Worm (Caenorhabditis elegans): Measurements from ENCODE around the gene tpan-1.
A peak's percentile ranks its signal among the peaks of the same experiment; 100 is the strongest.

tpan-1 gene

ce11 chrV:20782188-20782587 lies 7.1 kb upstream of the tpan-1 start (continued):
- no peak for TF ChIP-seq nhr-12 (tag; optimal IDR thresholded peaks at IDR 0.05)
- peak; percentile 14 for TF ChIP-seq fos-1 (tag; optimal IDR thresholded peaks at IDR 0.05)
- TF ChIP-seq peb-1 (tag; optimal IDR thresholded peaks at IDR 0.05), result no peak
- no peak for TF ChIP-seq ZK546.5 (tag; optimal IDR thresholded peaks at IDR 0.05)
- no peak for TF ChIP-seq nhr-77 (tag; optimal IDR thresholded peaks at IDR 0.05)
- peak; percentile 46 for TF ChIP-seq lin-13 (GFP tag; optimal IDR thresholded peaks at IDR 0.05)
- no peak for TF ChIP-seq alr-1 (tag; optimal IDR thresholded peaks at IDR 0.05)
- TF ChIP-seq nhr-129 (tag; optimal IDR thresholded peaks at IDR 0.05), result peak; percentile 82
- no peak for TF ChIP-seq Y55F3AM.14 (GFP tag; optimal IDR thresholded peaks at IDR 0.05)
- peak; percentile 69 for TF ChIP-seq F13H6.1 (tag; optimal IDR thresholded peaks at IDR 0.05)
- TF ChIP-seq crh-2 (tag; optimal IDR thresholded peaks at IDR 0.05), result peak; percentile 82
- TF ChIP-seq unc-62 (GFP tag; optimal IDR thresholded peaks at IDR 0.05), result no peak
- no peak for TF ChIP-seq ceh-82 (tag; optimal IDR thresholded peaks at IDR 0.05)
- no peak for TF ChIP-seq nhr-237 (tag; optimal IDR thresholded peaks at IDR 0.05)
- no peak for TF ChIP-seq ceh-16 (tag; optimal IDR thresholded peaks at IDR 0.05)
- no peak for TF ChIP-seq ztf-11 (tag; optimal IDR thresholded peaks at IDR 0.05)
- peak; percentile 84 for TF ChIP-seq sma-9 (GFP tag; optimal IDR thresholded peaks at IDR 0.05)
- TF ChIP-seq sma-9 (tag; optimal IDR thresholded peaks at IDR 0.05), result no peak
- no peak for TF ChIP-seq unc-39 (tag; optimal IDR thresholded peaks at IDR 0.05)
- TF ChIP-seq nhr-21 (tag; optimal IDR thresholded peaks at IDR 0.05), result no peak
- TF ChIP-seq lin-11 (tag; optimal IDR thresholded peaks at IDR 0.05), result no peak

ce11 chrV:20783642-20784041 lies 5.7 kb upstream of the tpan-1 start:
- TF ChIP-seq ceh-16 (tag; optimal IDR thresholded peaks at IDR 0.05) (no peak), ZK546.5 (tag; optimal IDR thresholded peaks at IDR 0.05) (no peak), nhr-12 (tag; optimal IDR thresholded peaks at IDR 0.05) (no peak), ama-1 (optimal IDR thresholded peaks at IDR 0.05) (no peak), nhr-21 (tag; optimal IDR thresholded peaks at IDR 0.05) (no peak), aly-2 (tag; optimal IDR thresholded peaks at IDR 0.05) (no peak), skn-1 (tag; optimal IDR thresholded peaks at IDR 0.05) (no peak), nhr-237 (tag; optimal IDR thresholded peaks at IDR 0.05) (no peak), unc-62 (GFP tag; optimal IDR thresholded peaks at IDR 0.05) (no peak), sma-3 (GFP tag; optimal IDR thresholded peaks at IDR 0.05) (no peak), nhr-10 (tag; optimal IDR thresholded peaks at IDR 0.05) (no peak), Y55F3AM.14 (GFP tag; optimal IDR thresholded peaks at IDR 0.05) (no peak), gmeb-1 (tag; optimal IDR thresholded peaks at IDR 0.05) (no peak), unc-55 (GFP tag; optimal IDR thresholded peaks at IDR 0.05) (no peak), lsy-2 (tag; optimal IDR thresholded peaks at IDR 0.05) (no peak), unc-39 (tag; optimal IDR thresholded peaks at IDR 0.05) (no peak), peb-1 (tag; optimal IDR thresholded peaks at IDR 0.05) (no peak)

- peak; percentile 11 to 19 for TF ChIP-seq lsy-2 (tag; optimal IDR thresholded peaks at IDR 0.05)
- no peak for TF ChIP-seq alr-1 (tag; optimal IDR thresholded peaks at IDR 0.05)
- TF ChIP-seq aly-2 (tag; optimal IDR thresholded peaks at IDR 0.05), result no peak
- no peak for TF ChIP-seq Y55F3AM.14 (GFP tag; optimal IDR thresholded peaks at IDR 0.05)
- no peak for TF ChIP-seq ama-1 (optimal IDR thresholded peaks at IDR 0.05)
- TF ChIP-seq ztf-4 (tag; optimal IDR thresholded peaks at IDR 0.05), result peak; percentile 38
- peak; percentile 23 for TF ChIP-seq nhr-21 (tag; optimal IDR thresholded peaks at IDR 0.05)
- TF ChIP-seq C34F6.9 (tag; optimal IDR thresholded peaks at IDR 0.05), result peak; percentile 15
- TF ChIP-seq nhr-25 (tag; optimal IDR thresholded peaks at IDR 0.05), result peak; percentile 45
- no peak for TF ChIP-seq sma-9 (GFP tag; optimal IDR thresholded peaks at IDR 0.05)
- TF ChIP-seq sma-9 (tag; optimal IDR thresholded peaks at IDR 0.05), result no peak
- no peak for TF ChIP-seq elt-1 (tag; optimal IDR thresholded peaks at IDR 0.05)
Measured at ce11 chrV:20785050-20785847, 4.1 kb upstream of the tpan-1 start.

ce11 chrV:20785848-20786225 lies 3.5 kb upstream of the tpan-1 start:
- TF ChIP-seq skn-1 (tag; optimal IDR thresholded peaks at IDR 0.05), result no peak
- TF ChIP-seq snpc-4 (tag; optimal IDR thresholded peaks at IDR 0.05), result no peak
- no peak for TF ChIP-seq nhr-77 (tag; optimal IDR thresholded peaks at IDR 0.05)
- TF ChIP-seq sma-3 (GFP tag; optimal IDR thresholded peaks at IDR 0.05), result no peak
- no peak for TF ChIP-seq nhr-25 (tag; optimal IDR thresholded peaks at IDR 0.05)
- TF ChIP-seq zag-1 (tag; optimal IDR thresholded peaks at IDR 0.05), result no peak

All from whole organism, L2 larva.